Fruit fly (Drosophila melanogaster): ENCODE data around the gene Mst36Fa.

Mst36Fa gene

DNA sequence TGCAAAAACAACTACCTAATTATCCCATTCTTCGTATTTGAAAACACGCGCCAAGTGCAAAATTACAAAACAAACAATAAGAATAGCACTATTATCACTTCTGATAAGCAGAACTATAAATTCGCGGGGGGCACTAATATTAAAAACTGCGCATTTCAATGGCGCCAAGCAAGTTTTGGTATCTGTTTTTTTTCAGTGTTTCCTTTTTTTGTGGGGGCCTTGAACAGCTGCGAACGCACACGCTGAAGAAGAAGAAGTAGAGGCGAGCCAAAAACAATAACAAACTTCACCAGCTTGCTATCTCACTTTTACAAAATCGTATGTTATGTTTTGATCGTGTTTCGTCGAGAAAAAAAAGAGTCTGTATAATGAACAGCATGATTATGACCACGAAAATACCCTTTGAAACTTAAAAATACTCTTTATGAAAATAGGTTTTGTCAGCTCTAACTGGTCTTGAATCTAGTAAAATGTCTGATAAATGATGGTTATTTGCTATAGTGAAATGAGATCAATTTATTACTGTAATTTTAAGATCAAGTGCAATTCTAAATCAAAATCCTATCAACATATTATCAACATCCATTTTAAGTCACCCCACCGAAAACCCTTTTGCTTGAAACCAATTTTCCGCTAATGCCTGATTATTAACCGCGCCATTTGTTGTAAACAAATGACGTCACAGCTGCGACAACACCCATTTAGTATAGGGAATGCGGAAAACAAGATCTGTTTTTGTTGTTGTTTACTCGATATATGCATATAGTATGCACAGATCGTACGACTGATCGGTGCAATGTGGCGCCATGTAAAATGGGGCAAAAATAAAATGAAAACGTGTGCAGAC is 17.3 kb upstream of the Mst36Fa start (continued):
- TF ChIP-seq CG12942 (GFP tag; optimal IDR thresholded peaks at IDR 0.05): peak; percentile 31
- peak; percentile 12 for TF ChIP-seq YL-1 (GFP tag; optimal IDR thresholded peaks at IDR 0.05)
- TF ChIP-seq CG1832 (GFP tag; optimal IDR thresholded peaks at IDR 0.05): no peak
- TF ChIP-seq CG4730 (GFP tag; IDR thresholded peaks at IDR 0.05): peak; percentile 61
- 0 out of 2 replicates have a peak, but pooled peaks have one; percentile 29 for TF ChIP-seq wdn (GFP tag; IDR thresholded peaks at IDR 0.05)
- TF ChIP-seq HLH4C (GFP tag; IDR thresholded peaks at IDR 0.05; ENCODE audit: partially characterized antibody): no peak
- no peak for TF ChIP-seq zen2 (GFP tag; IDR thresholded peaks at IDR 0.05; ENCODE audit: partially characterized antibody)
- no peak for TF ChIP-seq CG7745 (tag; optimal IDR thresholded peaks at IDR 0.05)
- TF ChIP-seq Taf1 (GFP tag; IDR thresholded peaks at IDR 0.05): no peak
- peak; percentile 49 for TF ChIP-seq Dad (GFP tag; optimal IDR thresholded peaks at IDR 0.05)
- peak; percentile 57 for TF ChIP-seq H2.0 (GFP tag; IDR thresholded peaks at IDR 0.05)
- no peak for TF ChIP-seq bigmax (GFP tag; optimal IDR thresholded peaks at IDR 0.05)
- no peak for TF ChIP-seq nerfin-2 (GFP tag; IDR thresholded peaks at IDR 0.05; ENCODE audit: partially characterized antibody)
- TF ChIP-seq Tbp (GFP tag; optimal IDR thresholded peaks at IDR 0.05): no peak
- TF ChIP-seq CG3847 (GFP tag; IDR thresholded peaks at IDR 0.05): 0 out of 2 replicates have a peak, but pooled peaks have one; percentile 13
- TF ChIP-seq CG2678 (tag; optimal IDR thresholded peaks at IDR 0.05): peak; percentile 46
- TF ChIP-seq HHEX (GFP tag; optimal IDR thresholded peaks at IDR 0.05): peak; percentile 49
- TF ChIP-seq pho (GFP tag; optimal IDR thresholded peaks at IDR 0.05): peak; percentile 15
- peak; percentile 12 for TF ChIP-seq CG10979 (tag; optimal IDR thresholded peaks at IDR 0.05)
- TF ChIP-seq Usf (GFP tag; optimal IDR thresholded peaks at IDR 0.05): no peak
- peak; percentile 8 for TF ChIP-seq Oli (tag; optimal IDR thresholded peaks at IDR 0.05)
- TF ChIP-seq gsb-n (tag; optimal IDR thresholded peaks at IDR 0.05): no peak
- peak; percentile 94 for TF ChIP-seq zf30C (GFP tag; optimal IDR thresholded peaks at IDR 0.05)
- no peak for TF ChIP-seq ash1 (GFP tag; optimal IDR thresholded peaks at IDR 0.05)
- peak; percentile 23 for TF ChIP-seq grn (GFP tag; optimal IDR thresholded peaks at IDR 0.05)
- peak; percentile 53 for TF ChIP-seq HmgZ (tag; optimal IDR thresholded peaks at IDR 0.05)
- no peak for TF ChIP-seq Vsx1 (GFP tag; optimal IDR thresholded peaks at IDR 0.05)
- TF ChIP-seq chinmo (GFP tag; IDR thresholded peaks at IDR 0.05; ENCODE audit: partially characterized antibody): peak; percentile 70; the same call in 2 of the 4 replicates
- no peak for TF ChIP-seq bbx (GFP tag; IDR thresholded peaks at IDR 0.05; ENCODE audit: partially characterized antibody)
- peak; percentile 34 for TF ChIP-seq nerfin-1 (tag; optimal IDR thresholded peaks at IDR 0.05)
- TF ChIP-seq p53 (GFP tag; optimal IDR thresholded peaks at IDR 0.05): no peak
- peak; percentile 45; the same call in 1 of the 3 replicates for TF ChIP-seq CG34422 (GFP tag; IDR thresholded peaks at IDR 0.05)
- TF ChIP-seq CG10543 (GFP tag; optimal IDR thresholded peaks at IDR 0.05): peak; percentile 79
- TF ChIP-seq Mes4 (GFP tag; optimal IDR thresholded peaks at IDR 0.05): peak; percentile 14
- TF ChIP-seq ATbp (GFP tag; optimal IDR thresholded peaks at IDR 0.05): no peak
- no peak for TF ChIP-seq GATAe (GFP tag; conservative IDR thresholded peaks at IDR 0.05)
- TF ChIP-seq repo (GFP tag; optimal IDR thresholded peaks at IDR 0.05): peak; percentile 37
- TF ChIP-seq fd96Cb (tag; optimal IDR thresholded peaks at IDR 0.05): peak; percentile 23
- TF ChIP-seq CG11695 (GFP tag; IDR thresholded peaks at IDR 0.05): peak; percentile 36; the same call in 1 of the 3 replicates
- peak; percentile 85 for TF ChIP-seq ci (GFP tag; IDR thresholded peaks at IDR 0.05)
- TF ChIP-seq CG6175 (GFP tag; IDR thresholded peaks at IDR 0.05): no peak
- TF ChIP-seq CG2712 (tag; optimal IDR thresholded peaks at IDR 0.05): peak; percentile 56
- no peak for TF ChIP-seq Lim3 (GFP tag; IDR thresholded peaks at IDR 0.05)
- TF ChIP-seq Aef1 (GFP tag; IDR thresholded peaks at IDR 0.05): peak; percentile 78
- no peak for TF ChIP-seq br (optimal IDR thresholded peaks at IDR 0.05)
- TF ChIP-seq twi (tag; optimal IDR thresholded peaks at IDR 0.05): no peak
- TF ChIP-seq NfI (GFP tag; optimal IDR thresholded peaks at IDR 0.05): peak; percentile 77
- no peak for TF ChIP-seq da (GFP tag; optimal IDR thresholded peaks at IDR 0.05)
- TF ChIP-seq h (optimal IDR thresholded peaks at IDR 0.05): no peak

Data from whole organism, embryonic.